Fruit fly (Drosophila melanogaster) whole organism, pupa: Measurements from ENCODE around the gene zf30C.

Experiments
- CG10348 ChIP-seq: fragments of 200-800 bp; sonication (Bioruptor generic); IDR thresholded peaks from 2 replicates; pipeline ENCODE4 v1.3.6; 2022; ENCODE audit warnings: missing biosample characterization, missing genetic modification characterization
- CG17806 ChIP-seq: fragments of 200-800 bp; sonication (Bioruptor generic); optimal IDR thresholded peaks from 2 replicates; lab custom pipeline; 2018; ENCODE audit warnings: missing biosample characterization, mild to moderate bottlenecking, missing genetic modification characterization, moderate library complexity
- CG4496 ChIP-seq: fragments of 200-800 bp; sonication (Bioruptor generic); IDR thresholded peaks from 3 replicates; pipeline ENCODE4 v1.3.6; 2022; ENCODE audit warnings: missing biosample characterization, missing genetic modification characterization
- EcR ChIP-seq: fragments of 200-800 bp; sonication (Bioruptor generic); optimal IDR thresholded peaks from 3 replicates; lab custom pipeline; 2019; ENCODE audit warnings: missing biosample characterization, missing genetic modification characterization, mild to moderate bottlenecking, moderate library complexity, missing genetic modification reagents

dm6 chr2L:9766758-9767157, 8.6 kb downstream of the zf30C start, which contains the start of gene CG4017:
- no peak for TF ChIP-seq CG17806 (tag; lab: Kevin White, UChicago)
- TF ChIP-seq CG4496 (GFP tag; lab: Robert Waterston, UW): no peak
- no peak for TF ChIP-seq EcR (GFP tag; lab: Kevin White, UChicago)
- no peak for TF ChIP-seq CG10348 (GFP tag; lab: Robert Waterston, UW)
